Worm (Caenorhabditis elegans) whole organism, late embryonic: ENCODE measurements around the gene inos-1.

ENCODE experiments used
- C38D4.7 ChIP-seq: fragments of 200-800 bp; sonication (Bioruptor generic); optimal IDR thresholded peaks from 2 replicates; lab custom pipeline; 2018; ENCODE audit warnings: mild to moderate bottlenecking, missing genetic modification characterization, moderate library complexity, missing compliant biosample characterization
- K02D7.2 ChIP-seq: sonication (generic microtip); optimal IDR thresholded peaks from 2 replicates; lab custom pipeline; 2017; ENCODE audit warnings: mild to moderate bottlenecking, missing genetic modification characterization, missing compliant biosample characterization
- T23F11.4 ChIP-seq: fragments of 200-800 bp; sonication (Bioruptor generic); optimal IDR thresholded peaks from 2 replicates; lab custom pipeline; 2018; ENCODE audit warnings: mild to moderate bottlenecking, missing genetic modification characterization, missing compliant biosample characterization
- ceh-22 ChIP-seq: sonication (generic microtip); optimal IDR thresholded peaks from 2 replicates; lab custom pipeline; 2017; ENCODE audit warnings: missing biosample characterization, missing genetic modification characterization
- che-1 ChIP-seq: sonication (generic microtip); optimal IDR thresholded peaks from 2 replicates; lab custom pipeline; 2016; ENCODE audit warnings: mild to moderate bottlenecking, missing genetic modification characterization, missing compliant biosample characterization
- fax-1 ChIP-seq: sonication (generic microtip); optimal IDR thresholded peaks from 2 replicates; lab custom pipeline; 2016; ENCODE audit warnings: missing genotype, missing genetic modification characterization, missing compliant biosample characterization
- hlh-30 ChIP-seq: sonication (generic microtip); optimal IDR thresholded peaks from 2 replicates; lab custom pipeline; 2017; ENCODE audit warnings: antibody characterized with exemption, missing genetic modification characterization, missing compliant biosample characterization; ENCODE audit not compliant: insufficient read depth
- hlh-6 ChIP-seq: sonication (generic microtip); optimal IDR thresholded peaks from 2 replicates; lab custom pipeline; 2016; ENCODE audit warnings: missing genotype, missing genetic modification characterization, missing compliant biosample characterization
- nfya-1 ChIP-seq: sonication (generic microtip); optimal IDR thresholded peaks from 2 replicates; lab custom pipeline; 2017; ENCODE audit warnings: missing genetic modification characterization, mild to moderate bottlenecking, missing compliant biosample characterization, antibody characterized with exemption, moderate library complexity
- odd-2 ChIP-seq: sonication (generic microtip); optimal IDR thresholded peaks from 2 replicates; lab custom pipeline; 2017; ENCODE audit warnings: antibody characterized with exemption, mild to moderate bottlenecking, missing genetic modification characterization, missing compliant biosample characterization
- pax-1 ChIP-seq: fragments of 150-350 bp; optimal IDR thresholded peaks from 2 replicates; lab custom pipeline; 2014; ENCODE audit warnings: missing biosample characterization, missing genetic modification characterization
- ref-2 ChIP-seq: sonication (generic microtip); optimal IDR thresholded peaks from 2 replicates; lab custom pipeline; 2016; ENCODE audit warnings: missing genetic modification characterization, missing compliant biosample characterization
- sdc-2 ChIP-seq: sonication (generic microtip); optimal IDR thresholded peaks from 2 replicates; lab custom pipeline; 2016; ENCODE audit warnings: missing genotype, missing genetic modification characterization, missing compliant biosample characterization
- syd-9 ChIP-seq: sonication (generic microtip); optimal IDR thresholded peaks from 2 replicates; lab custom pipeline; 2016; ENCODE audit warnings: mild to moderate bottlenecking, missing genetic modification characterization, moderate library complexity, missing compliant biosample characterization
- ttx-3 ChIP-seq: sonication (generic microtip); optimal IDR thresholded peaks from 2 replicates; lab custom pipeline; 2016; ENCODE audit warnings: missing genetic modification reagents, missing genetic modification characterization, missing compliant biosample characterization
- unc-55 ChIP-seq: sonication (generic microtip); optimal IDR thresholded peaks from 2 replicates; lab custom pipeline; 2017; ENCODE audit warnings: missing biosample characterization, missing genetic modification reagents, missing genetic modification characterization
- zip-5 ChIP-seq: sonication (generic microtip); optimal IDR thresholded peaks from 2 replicates; lab custom pipeline; 2016; ENCODE audit warnings: missing genetic modification characterization, missing compliant biosample characterization

The inos-1 gene

ce11 chrII:11650975-11651588 is 49.0 kb downstream of the inos-1 start, which contains the start of gene coa-7:
Gene coa-7 (minus strand): TSS chrII:11651148.
- TF ChIP-seq odd-2 (tag; lab: Kevin White, UChicago) (no peak), K02D7.2 (no peak), pax-1 (tag; lab: Kevin White, UChicago) (no peak), unc-55 (GFP tag; lab: Kevin White, UChicago) (no peak), ttx-3 (tag; lab: Kevin White, UChicago) (no peak), che-1 (tag; lab: Kevin White, UChicago) (no peak), syd-9 (tag; lab: Kevin White, UChicago) (no peak), T23F11.4 (GFP tag; lab: Kevin White, UChicago) (no peak), fax-1 (no peak), zip-5 (tag; lab: Kevin White, UChicago) (no peak), C38D4.7 (no peak), hlh-6 (tag; lab: Kevin White, UChicago) (no peak)

- TF ChIP-seq ceh-22 (no peak), sdc-2 (tag; lab: Kevin White, UChicago) (no peak), ref-2 (tag; lab: Kevin White, UChicago) (no peak), hlh-30 (tag; lab: Kevin White, UChicago) (peak; percentile 49), nfya-1 (tag; lab: Kevin White, UChicago) (no peak)
Measured at ce11 chrII:11649239-11649638, 50.9 kb downstream of the inos-1 start.
